Worm (Caenorhabditis elegans): ENCODE data around the gene B0285.6.

Gene B0285.6

DNA sequence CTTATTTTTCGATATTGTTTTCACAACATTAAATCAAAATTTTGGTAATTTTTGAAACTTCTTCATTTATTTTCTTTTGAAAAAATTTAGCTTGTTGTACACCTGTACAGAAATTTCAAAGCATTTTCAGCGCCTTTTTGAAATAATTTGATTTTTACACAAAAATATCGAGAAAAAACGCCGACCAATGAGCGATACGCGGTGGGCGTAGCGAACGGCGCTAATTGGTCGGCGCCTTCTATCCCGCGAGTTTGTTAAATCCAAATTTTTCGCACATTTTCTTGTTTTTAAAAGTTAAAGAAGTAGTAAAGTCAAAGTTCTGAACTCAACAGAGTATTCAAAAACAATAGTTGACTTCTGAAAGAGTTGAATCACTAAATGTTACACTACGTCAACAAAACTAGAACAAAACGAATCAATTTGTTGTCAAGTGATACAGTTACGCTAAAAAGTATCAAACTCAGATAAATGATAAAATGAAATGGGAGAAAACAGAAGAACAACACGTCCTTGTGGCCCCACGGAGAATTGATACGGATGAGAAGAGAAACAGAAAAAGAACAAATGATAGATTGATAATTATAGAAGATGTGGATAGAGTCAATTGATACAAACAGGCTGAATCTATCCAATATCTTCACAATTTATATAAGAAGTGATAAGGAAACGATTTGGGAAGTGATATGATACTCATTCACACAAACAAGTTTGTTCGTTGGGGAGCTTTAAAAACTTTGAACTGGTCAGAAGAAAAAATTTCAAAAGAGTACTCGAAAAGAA is 21.5 kb upstream of the B0285.6 start:
- no peak for TF ChIP-seq elt-2 (tag; optimal IDR thresholded peaks at IDR 0.05)
- TF ChIP-seq ceh-9 (tag; optimal IDR thresholded peaks at IDR 0.05): no peak
- no peak for TF ChIP-seq nhr-77 (tag; optimal IDR thresholded peaks at IDR 0.05)
- TF ChIP-seq nhr-12 (tag; optimal IDR thresholded peaks at IDR 0.05): no peak
- TF ChIP-seq fkh-2 (tag; optimal IDR thresholded peaks at IDR 0.05): no peak
- TF ChIP-seq fos-1 (tag; optimal IDR thresholded peaks at IDR 0.05): no peak
- TF ChIP-seq nhr-43 (tag; optimal IDR thresholded peaks at IDR 0.05; ENCODE audit: poor library complexity, severe bottlenecking): peak; percentile 44
- TF ChIP-seq ztf-4 (tag; optimal IDR thresholded peaks at IDR 0.05): no peak
- TF ChIP-seq nhr-11 (tag; optimal IDR thresholded peaks at IDR 0.05): no peak
- no peak for TF ChIP-seq egl-27 (tag; optimal IDR thresholded peaks at IDR 0.05)
- no peak for TF ChIP-seq skn-1 (tag; optimal IDR thresholded peaks at IDR 0.05)
- TF ChIP-seq aly-2 (tag; optimal IDR thresholded peaks at IDR 0.05): no peak
- no peak for TF ChIP-seq nhr-67 (tag; optimal IDR thresholded peaks at IDR 0.05)
- no peak for TF ChIP-seq unc-39 (tag; optimal IDR thresholded peaks at IDR 0.05)
- TF ChIP-seq elt-3 (tag; optimal IDR thresholded peaks at IDR 0.05): peak in 2 of 3 experiments; percentile 13 to 98
- no peak for TF ChIP-seq lin-15B (tag; optimal IDR thresholded peaks at IDR 0.05)
- no peak for TF ChIP-seq ZK546.5 (tag; optimal IDR thresholded peaks at IDR 0.05)
- no peak for TF ChIP-seq hmg-11 (tag; optimal IDR thresholded peaks at IDR 0.05)
- no peak for TF ChIP-seq mml-1 (tag; optimal IDR thresholded peaks at IDR 0.05)
- no peak for TF ChIP-seq unc-62 (GFP tag; optimal IDR thresholded peaks at IDR 0.05)
- TF ChIP-seq daf-12 (tag; optimal IDR thresholded peaks at IDR 0.05): no peak
- TF ChIP-seq sea-2 (GFP tag; optimal IDR thresholded peaks at IDR 0.05): no peak
- no peak for TF ChIP-seq nhr-237 (tag; optimal IDR thresholded peaks at IDR 0.05)
- TF ChIP-seq pqm-1 (tag; optimal IDR thresholded peaks at IDR 0.05): no peak
- TF ChIP-seq nfya-1 (tag; optimal IDR thresholded peaks at IDR 0.05; ENCODE audit: insufficient read depth): peak; percentile 90
- no peak for TF ChIP-seq ceh-28 (tag; optimal IDR thresholded peaks at IDR 0.05)
- no peak for TF ChIP-seq tbx-2 (tag; optimal IDR thresholded peaks at IDR 0.05)
- TF ChIP-seq ama-1 (optimal IDR thresholded peaks at IDR 0.05): no peak
- no peak for TF ChIP-seq pha-4 (tag; optimal IDR thresholded peaks at IDR 0.05)
- TF ChIP-seq nhr-23 (tag; optimal IDR thresholded peaks at IDR 0.05): peak; percentile 77
- TF ChIP-seq egl-5 (tag; optimal IDR thresholded peaks at IDR 0.05): no peak
- TF ChIP-seq zag-1 (tag; optimal IDR thresholded peaks at IDR 0.05): no peak
- TF ChIP-seq elt-1 (tag; optimal IDR thresholded peaks at IDR 0.05): no peak
- TF ChIP-seq jun-1 (tag; optimal IDR thresholded peaks at IDR 0.05): no peak
- TF ChIP-seq snpc-4 (tag; optimal IDR thresholded peaks at IDR 0.05): no peak

DNA sequence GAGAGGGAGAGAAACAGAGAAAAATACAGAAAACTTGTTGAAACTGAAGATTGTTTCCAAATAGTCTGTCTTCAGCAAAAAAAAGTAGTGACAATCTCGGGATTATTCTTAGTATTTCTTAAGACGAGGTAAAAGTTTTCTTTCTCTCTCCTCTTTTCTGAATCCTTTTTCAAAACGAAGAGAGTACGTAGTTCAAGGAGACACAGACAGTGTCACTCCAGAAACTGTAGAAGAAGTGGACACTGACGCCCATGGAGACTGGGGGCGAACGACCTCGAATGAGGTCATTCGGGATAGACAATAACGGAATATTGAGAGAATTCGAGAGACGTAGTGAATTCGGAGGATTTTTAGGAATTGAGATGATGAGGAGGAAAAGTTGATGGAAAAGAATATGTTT is 18.9 kb upstream of the B0285.6 start, which contains the start of gene gly-6:
Gene gly-6 (minus strand): TSS at position 245 of the 400 bp plus-strand sequence.
- peak; percentile 66 for TF ChIP-seq nhr-25 (tag; optimal IDR thresholded peaks at IDR 0.05)
- no peak for TF ChIP-seq ztf-4 (tag; optimal IDR thresholded peaks at IDR 0.05)
- TF ChIP-seq nhr-23 (tag; optimal IDR thresholded peaks at IDR 0.05): peak; percentile 76

DNA sequence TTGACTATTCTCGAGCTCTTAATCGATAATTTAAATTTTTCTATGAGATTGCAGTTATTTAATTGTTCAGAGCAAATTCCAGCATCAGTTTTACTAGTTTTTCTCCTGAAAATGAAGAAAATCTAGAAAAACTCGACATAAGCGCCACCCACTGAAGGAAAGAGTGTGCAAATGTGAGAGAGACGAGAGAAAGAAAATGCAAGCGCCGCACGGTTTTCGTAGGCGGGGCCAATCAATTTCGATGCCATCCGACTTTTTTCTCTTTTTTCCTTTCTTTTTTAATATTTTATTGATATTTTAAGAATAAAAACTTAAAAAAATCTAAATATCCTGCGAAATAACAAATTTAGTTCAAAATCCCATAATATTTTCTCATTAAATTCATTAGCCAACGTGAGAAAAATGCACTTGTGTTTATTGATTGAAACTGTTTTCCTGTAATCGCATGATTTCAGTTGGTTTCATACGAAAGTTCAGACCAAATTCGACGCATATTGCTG is 17.3 kb upstream of the B0285.6 start, which contains the start of gene cdk-12:
Gene cdk-12 (plus strand): TSS at position 450 of the 500 bp plus-strand sequence.
- peak; percentile 16 for TF ChIP-seq nhr-23 (tag; optimal IDR thresholded peaks at IDR 0.05)
- TF ChIP-seq ceh-28 (tag; optimal IDR thresholded peaks at IDR 0.05): peak; percentile 22
- TF ChIP-seq nhr-12 (tag; optimal IDR thresholded peaks at IDR 0.05): no peak
- TF ChIP-seq snpc-4 (tag; optimal IDR thresholded peaks at IDR 0.05): peak; percentile 63
- TF ChIP-seq lin-15B (tag; optimal IDR thresholded peaks at IDR 0.05): peak; percentile 36
- TF ChIP-seq elt-2 (tag; optimal IDR thresholded peaks at IDR 0.05): peak; percentile 4
- peak; percentile 49 for TF ChIP-seq pha-4 (tag; optimal IDR thresholded peaks at IDR 0.05)
- peak; percentile 34 for TF ChIP-seq hmg-11 (tag; optimal IDR thresholded peaks at IDR 0.05)
- peak; percentile 35 for TF ChIP-seq lin-39 (tag; optimal IDR thresholded peaks at IDR 0.05)
- no peak for TF ChIP-seq ZK546.5 (tag; optimal IDR thresholded peaks at IDR 0.05)
- no peak for TF ChIP-seq mdl-1 (tag; optimal IDR thresholded peaks at IDR 0.05)
- TF ChIP-seq nfya-1 (tag; optimal IDR thresholded peaks at IDR 0.05; ENCODE audit: insufficient read depth): peak; percentile 81
